Worm (Caenorhabditis elegans) whole organism, L1 larva: Measurements from ENCODE around the gene nspc-18.
A peak's percentile ranks its signal among the peaks of the same experiment; 100 is the strongest.

Experiments used
- C04F5.9 ChIP-seq: sonication (generic microtip); optimal IDR thresholded peaks from 2 replicates; lab custom pipeline; 2016; ENCODE audit warnings: missing genetic modification characterization, missing compliant biosample characterization
- aha-1 ChIP-seq: fragments of 150-350 bp; optimal IDR thresholded peaks from 2 replicates; lab custom pipeline; 2014; ENCODE audit warnings: missing biosample characterization, missing genetic modification characterization
- alr-1 ChIP-seq: fragments of 200-800 bp; sonication (Bioruptor generic); optimal IDR thresholded peaks from 2 replicates; lab custom pipeline; 2018; ENCODE audit warnings: borderline replicate concordance, mild to moderate bottlenecking, missing genetic modification characterization, missing compliant biosample characterization
- aly-2 ChIP-seq: fragments of 150-350 bp; optimal IDR thresholded peaks from 2 replicates; lab custom pipeline; 2014; ENCODE audit warnings: missing biosample characterization, missing genetic modification characterization
- ama-1 ChIP-seq: fragments of 150-350 bp; optimal IDR thresholded peaks from 2 replicates; lab custom pipeline; 2014
- ceh-63 ChIP-seq: fragments of 200-800 bp; sonication (Bioruptor generic); optimal IDR thresholded peaks from 2 replicates; lab custom pipeline; 2018; ENCODE audit warnings: mild to moderate bottlenecking, missing genetic modification characterization, missing compliant biosample characterization
- ces-1 ChIP-seq: fragments of 150-350 bp; optimal IDR thresholded peaks from 2 replicates; lab custom pipeline; 2014; ENCODE audit warnings: missing biosample characterization, missing genetic modification reagents, missing genetic modification characterization
- dpl-1 ChIP-seq, 3 experiments: fragments of 150-350 bp in 2 of 3; sonication (generic microtip) in 1 of 3; optimal IDR thresholded peaks; 2 replicates each; lab custom pipeline; 2014 to 2017; ENCODE audit warnings: missing biosample characterization in 3 of 3, missing genetic modification characterization in 3 of 3, missing genetic modification reagents in 3 of 3
- efl-1 ChIP-seq, 4 experiments: fragments of 150-350 bp; optimal IDR thresholded peaks in 3 of 4; peaks in 1 of 4; 1 replicate in 1 of 4; 2 replicates in 3 of 4; lab custom pipeline; 2014; ENCODE audit warnings: missing biosample characterization in 2 of 4, missing genetic modification characterization in 2 of 4, missing genetic modification reagents in 2 of 4
- efl-3 ChIP-seq: fragments of 200-800 bp; sonication (Bioruptor generic); optimal IDR thresholded peaks from 2 replicates; lab custom pipeline; 2018; ENCODE audit warnings: mild to moderate bottlenecking, missing genetic modification characterization, missing compliant biosample characterization
- egl-27 ChIP-seq, 2 experiments: fragments of 150-350 bp in 1 of 2; sonication (generic microtip); optimal IDR thresholded peaks; 3 replicates each; lab custom pipeline; 2017 to 2018; ENCODE audit warnings: missing biosample characterization in 2 of 2, missing genetic modification characterization in 2 of 2, missing genetic modification reagents in 2 of 2
- fkh-10 ChIP-seq: sonication (generic microtip); optimal IDR thresholded peaks from 2 replicates; lab custom pipeline; 2017; ENCODE audit warnings: missing biosample characterization, missing genetic modification reagents, missing genetic modification characterization
- fkh-4 ChIP-seq: sonication (generic microtip); optimal IDR thresholded peaks from 2 replicates; lab custom pipeline; 2016; ENCODE audit warnings: missing compliant biosample characterization, missing genetic modification characterization, borderline replicate concordance
- grh-1 ChIP-seq: fragments of 200-800 bp; sonication (Bioruptor generic); IDR thresholded peaks from 2 replicates; pipeline ENCODE4 v1.3.6; 2022; ENCODE audit warnings: missing genetic modification reagents, missing genetic modification characterization, missing compliant biosample characterization
- hlh-17 ChIP-seq: fragments of 200-800 bp; sonication (Bioruptor generic); optimal IDR thresholded peaks from 2 replicates; lab custom pipeline; 2018; ENCODE audit warnings: missing genetic modification characterization, mild to moderate bottlenecking, missing compliant biosample characterization, moderate library complexity, borderline replicate concordance
- hlh-4 ChIP-seq: sonication (generic microtip); optimal IDR thresholded peaks from 2 replicates; lab custom pipeline; 2016; ENCODE audit warnings: mild to moderate bottlenecking, missing genetic modification characterization, missing compliant biosample characterization
- hpl-2 ChIP-seq: fragments of 150-350 bp; optimal IDR thresholded peaks from 2 replicates; lab custom pipeline; 2014; ENCODE audit warnings: missing biosample characterization, missing genetic modification reagents, missing genetic modification characterization
- irx-1 ChIP-seq: sonication (generic microtip); optimal IDR thresholded peaks from 2 replicates; lab custom pipeline; 2016; ENCODE audit warnings: missing genetic modification characterization, missing compliant biosample characterization
- jun-1 ChIP-seq: fragments of 150-350 bp; optimal IDR thresholded peaks from 2 replicates; lab custom pipeline; 2014; ENCODE audit warnings: missing biosample characterization, missing genetic modification reagents, missing genetic modification characterization
- lin-15B ChIP-seq: fragments of 150-350 bp; sonication (generic microtip); optimal IDR thresholded peaks from 3 replicates; lab custom pipeline; 2014; ENCODE audit warnings: missing biosample characterization, missing genetic modification characterization
- lin-35 ChIP-seq, 2 experiments: fragments of 150-350 bp; optimal IDR thresholded peaks; 2 replicates each; lab custom pipeline; 2014; ENCODE audit warnings: missing biosample characterization in 2 of 2, missing genetic modification characterization in 2 of 2, missing genetic modification reagents in 2 of 2
- lir-3 ChIP-seq: sonication (generic microtip); optimal IDR thresholded peaks from 2 replicates; lab custom pipeline; 2016; ENCODE audit warnings: mild to moderate bottlenecking, missing genetic modification characterization, moderate library complexity, missing compliant biosample characterization; ENCODE audit not compliant: poor library complexity
- mab-9 ChIP-seq: fragments of 200-800 bp; sonication (Bioruptor generic); IDR thresholded peaks from 2 replicates; pipeline ENCODE4 v1.3.6; 2022; ENCODE audit warnings: missing genetic modification reagents, missing genetic modification characterization, missing compliant biosample characterization
- nhr-12 ChIP-seq: sonication (generic microtip); optimal IDR thresholded peaks from 2 replicates; lab custom pipeline; 2017; ENCODE audit warnings: missing biosample characterization, missing genetic modification characterization
- nhr-237 ChIP-seq: fragments of 150-350 bp; optimal IDR thresholded peaks from 2 replicates; lab custom pipeline; 2014; ENCODE audit warnings: missing biosample characterization, missing genetic modification characterization
- nhr-28 ChIP-seq: fragments of 150-350 bp; optimal IDR thresholded peaks from 2 replicates; lab custom pipeline; 2014; ENCODE audit warnings: missing biosample characterization, missing genetic modification characterization
- nhr-47 ChIP-seq: sonication (generic microtip); optimal IDR thresholded peaks from 2 replicates; lab custom pipeline; 2016; ENCODE audit warnings: mild to moderate bottlenecking, missing genetic modification characterization, moderate library complexity, missing compliant biosample characterization
- pag-3 ChIP-seq: sonication (generic microtip); optimal IDR thresholded peaks from 2 replicates; lab custom pipeline; 2017; ENCODE audit warnings: missing genetic modification characterization, mild to moderate bottlenecking, missing compliant biosample characterization, antibody characterized with exemption, borderline replicate concordance; ENCODE audit not compliant: insufficient read depth
- pax-3 ChIP-seq: fragments of 200-800 bp; sonication (Bioruptor generic); optimal IDR thresholded peaks from 2 replicates; lab custom pipeline; 2018; ENCODE audit warnings: mild to moderate bottlenecking, missing genetic modification characterization, moderate library complexity, missing compliant biosample characterization
- pqm-1 ChIP-seq: sonication (generic microtip); optimal IDR thresholded peaks from 3 replicates; lab custom pipeline; 2017; ENCODE audit warnings: missing biosample characterization, missing genetic modification characterization
- rnt-1 ChIP-seq: sonication (generic microtip); optimal IDR thresholded peaks from 2 replicates; lab custom pipeline; 2016; ENCODE audit warnings: mild to moderate bottlenecking, missing genetic modification characterization, moderate library complexity, missing compliant biosample characterization
- snpc-4 ChIP-seq: fragments of 150-350 bp; optimal IDR thresholded peaks from 2 replicates; lab custom pipeline; 2014; ENCODE audit warnings: missing biosample characterization, missing genetic modification characterization
- snu-23 ChIP-seq: sonication (generic microtip); optimal IDR thresholded peaks from 2 replicates; lab custom pipeline; 2016; ENCODE audit warnings: missing genetic modification characterization, missing compliant biosample characterization
- sox-4 ChIP-seq: sonication (generic microtip); optimal IDR thresholded peaks from 2 replicates; lab custom pipeline; 2016; ENCODE audit warnings: missing genetic modification characterization, missing compliant biosample characterization
- sup-37 ChIP-seq: fragments of 200-800 bp; sonication (Bioruptor generic); optimal IDR thresholded peaks from 2 replicates; lab custom pipeline; 2018; ENCODE audit warnings: mild to moderate bottlenecking, missing genetic modification characterization, missing compliant biosample characterization
- tlp-1 ChIP-seq: fragments of 150-350 bp; optimal IDR thresholded peaks from 2 replicates; lab custom pipeline; 2014; ENCODE audit warnings: missing biosample characterization, missing genetic modification characterization
- unc-30 ChIP-seq: sonication (generic microtip); optimal IDR thresholded peaks from 2 replicates; lab custom pipeline; 2017; ENCODE audit warnings: missing biosample characterization, missing genetic modification characterization
- unc-98 ChIP-seq: fragments of 200-800 bp; sonication (Bioruptor generic); IDR thresholded peaks from 2 replicates; pipeline ENCODE4 v1.3.6; 2022; ENCODE audit warnings: missing genetic modification characterization, missing compliant biosample characterization
- vab-15 ChIP-seq: sonication (generic microtip); optimal IDR thresholded peaks from 2 replicates; lab custom pipeline; 2017; ENCODE audit warnings: missing genotype, mild to moderate bottlenecking, missing genetic modification characterization, missing compliant biosample characterization
- ztf-4 ChIP-seq: fragments of 150-350 bp; optimal IDR thresholded peaks from 2 replicates; lab custom pipeline; 2014; ENCODE audit warnings: missing biosample characterization, missing genetic modification characterization

Gene nspc-18

ce11 chrX:14525325-14526305 lies 1.8 kb downstream of the nspc-18 start (continued):
- TF ChIP-seq pax-3 (tag; lab: Kevin White, UChicago) (peak; percentile 94), grh-1 (peak; percentile 97), irx-1 (tag; lab: Kevin White, UChicago) (peak; percentile 100), lin-35 (GFP tag; optimal IDR thresholded peaks at IDR 0.05; lab: Kevin White, UChicago) (peak; percentile 79 to 93), nhr-12 (peak; percentile 83), vab-15 (no peak), C04F5.9 (tag; lab: Kevin White, UChicago) (peak; percentile 91), pqm-1 (tag; lab: Kevin White, UChicago) (peak; percentile 98), jun-1 (tag; lab: Kevin White, UChicago) (peak; percentile 100), ceh-63 (GFP tag; lab: Kevin White, UChicago) (peak; percentile 99), mab-9 (GFP tag; lab: Robert Waterston, UW) (peak; percentile 97), efl-1 (optimal IDR thresholded peaks at IDR 0.05; lab: Kevin White, UChicago) (peak; percentile 86 to 90), efl-1 (GFP tag; optimal IDR thresholded peaks at IDR 0.05 in 1 of 2; lab: Kevin White, UChicago) (peak; percentile 56 to 96), aly-2 (tag; lab: Kevin White, UChicago) (peak; percentile 95), fkh-4 (tag; lab: Kevin White, UChicago) (peak; percentile 95), ama-1 (lab: Kevin White, UChicago) (no peak), lin-15B (peak; percentile 34), alr-1 (no peak), snu-23 (GFP tag; lab: Kevin White, UChicago) (peak; percentile 100), rnt-1 (tag; lab: Kevin White, UChicago) (peak; percentile 99), nhr-237 (peak; percentile 99), hlh-4 (tag; lab: Kevin White, UChicago) (peak; percentile 23), sox-4 (tag; lab: Kevin White, UChicago) (peak; percentile 98), egl-27 (tag; optimal IDR thresholded peaks at IDR 0.05; lab: Kevin White, UChicago) (peak; percentile 89 to 98), unc-98 (GFP tag; lab: Robert Waterston, UW) (peak; percentile 93), hpl-2 (GFP tag; lab: Kevin White, UChicago) (peak; percentile 97), nhr-28 (tag; lab: Kevin White, UChicago) (peak; percentile 29), lir-3 (tag; lab: Kevin White, UChicago) (peak; percentile 91), snpc-4 (tag; lab: Kevin White, UChicago) (peak; percentile 94), aha-1 (tag; lab: Kevin White, UChicago) (peak; percentile 94), ztf-4 (peak; percentile 99), efl-3 (GFP tag; lab: Kevin White, UChicago) (peak; percentile 96), unc-30 (tag; lab: Kevin White, UChicago) (peak; percentile 90), hlh-17 (GFP tag; lab: Kevin White, UChicago) (no peak), ces-1 (peak; percentile 95), dpl-1 (GFP tag; optimal IDR thresholded peaks at IDR 0.05; lab: Kevin White, UChicago) (peak; percentile 62 to 70 (median 66)), tlp-1 (peak; percentile 86), nhr-47 (peak; percentile 100), sup-37 (GFP tag; lab: Kevin White, UChicago) (peak; percentile 93), pag-3 (tag; lab: Kevin White, UChicago) (peak; percentile 60), fkh-10 (GFP tag; lab: Kevin White, UChicago) (peak; percentile 100)
